Fruit fly (Drosophila melanogaster): ENCODE results near the gene Prp16.

DNA sequence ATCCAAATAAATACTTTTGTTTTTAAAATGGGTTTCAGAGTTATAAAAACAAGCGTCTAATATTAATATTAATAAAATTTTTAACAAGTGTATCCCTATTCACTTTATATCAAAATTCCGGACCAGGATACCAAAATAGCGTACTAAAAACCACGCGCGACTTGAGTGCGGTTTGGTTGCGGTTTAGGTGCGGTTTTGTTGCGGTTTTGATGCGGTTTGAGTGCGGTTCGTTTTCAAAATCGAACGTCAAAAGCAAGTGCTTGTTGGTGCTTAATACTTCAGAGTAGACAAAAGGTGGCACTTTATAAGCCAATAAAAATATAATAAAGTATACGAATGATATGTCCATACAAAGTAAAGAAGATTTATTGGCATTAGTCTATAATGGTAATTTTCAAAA lies 25.5 kb upstream of the Prp16 start:
- TF ChIP-seq CG8478 (optimal IDR thresholded peaks at IDR 0.05) (no peak), CTCF (optimal IDR thresholded peaks at IDR 0.05) (no peak)

Measured in S2 (cell line).